Fruit fly (Drosophila melanogaster) whole organism, embryonic: ENCODE data around the gene unc-119.
A peak's percentile ranks its signal among the peaks of the same experiment; 100 is the strongest.

Source experiments
- Abd-B ChIP-seq: fragments of 200-800 bp; sonication (Bioruptor generic); optimal IDR thresholded peaks from 2 replicates; lab custom pipeline; 2018; ENCODE audit warnings: missing biosample characterization, mild to moderate bottlenecking, missing genetic modification characterization, moderate library complexity
- Atf-2 ChIP-seq: fragments of 200-800 bp; sonication (Bioruptor generic); optimal IDR thresholded peaks from 2 replicates; lab custom pipeline; 2016; ENCODE audit warnings: missing biosample characterization, missing genetic modification characterization
- Bgb ChIP-seq: fragments of 200-800 bp; sonication (Bioruptor generic); IDR thresholded peaks from 2 replicates; pipeline ENCODE4 v1.3.6; 2022; ENCODE audit warnings: missing biosample characterization, missing genetic modification characterization; ENCODE audit not compliant: partially characterized antibody
- CG10543 ChIP-seq: fragments of 200-800 bp; sonication (Bioruptor generic); optimal IDR thresholded peaks from 3 replicates; lab custom pipeline; 2017; ENCODE audit warnings: missing biosample characterization, mild to moderate bottlenecking, missing genetic modification characterization, moderate library complexity
- CG10959 ChIP-seq: fragments of 200-800 bp; sonication (Bioruptor generic); IDR thresholded peaks from 2 replicates; pipeline ENCODE4 v1.3.6; 2022; ENCODE audit warnings: missing biosample characterization, missing genetic modification characterization
- CG10979 ChIP-seq: fragments of 200-800 bp; sonication (Bioruptor generic); optimal IDR thresholded peaks from 2 replicates; lab custom pipeline; 2018; ENCODE audit warnings: missing biosample characterization, mild to moderate bottlenecking, missing genetic modification characterization, moderate library complexity
- CG11247 ChIP-seq: fragments of 200-800 bp; sonication (Bioruptor generic); IDR thresholded peaks from 2 replicates; pipeline ENCODE4 v1.3.6; 2022; ENCODE audit warnings: missing biosample characterization, missing genetic modification characterization
- CG12155 ChIP-seq: fragments of 200-800 bp; sonication (Bioruptor generic); optimal IDR thresholded peaks from 3 replicates; lab custom pipeline; 2016; ENCODE audit warnings: missing biosample characterization, missing genetic modification characterization
- CG13296 ChIP-seq: fragments of 200-800 bp; sonication (Bioruptor generic); optimal IDR thresholded peaks from 3 replicates; lab custom pipeline; 2018; ENCODE audit warnings: missing biosample characterization, mild to moderate bottlenecking, missing genetic modification characterization
- CG13894 ChIP-seq: fragments of 200-800 bp; sonication (Bioruptor generic); optimal IDR thresholded peaks from 3 replicates; lab custom pipeline; 2018; ENCODE audit warnings: missing biosample characterization, mild to moderate bottlenecking, missing genetic modification characterization, moderate library complexity
- CG14860 ChIP-seq: fragments of 200-800 bp; sonication (Bioruptor generic); IDR thresholded peaks from 3 replicates; pipeline ENCODE4 v1.3.6; 2022; ENCODE audit warnings: missing biosample characterization, missing genetic modification characterization; ENCODE audit not compliant: partially characterized antibody
- CG15269 ChIP-seq: fragments of 200-800 bp; sonication (Bioruptor generic); optimal IDR thresholded peaks from 2 replicates; lab custom pipeline; 2018; ENCODE audit warnings: missing biosample characterization, mild to moderate bottlenecking, missing genetic modification characterization, moderate library complexity
- CG15696 ChIP-seq: fragments of 200-800 bp; sonication (Bioruptor generic); optimal IDR thresholded peaks from 2 replicates; lab custom pipeline; 2019; ENCODE audit warnings: missing biosample characterization, mild to moderate bottlenecking, missing genetic modification characterization, moderate library complexity
- CG4424 ChIP-seq: fragments of 200-800 bp; sonication (Bioruptor generic); optimal IDR thresholded peaks from 3 replicates; lab custom pipeline; 2016; ENCODE audit warnings: missing biosample characterization, missing genetic modification characterization
- CG4617 ChIP-seq: fragments of 200-800 bp; sonication (Bioruptor generic); optimal IDR thresholded peaks from 3 replicates; lab custom pipeline; 2016; ENCODE audit warnings: missing biosample characterization, missing genetic modification characterization, borderline replicate concordance
- CG7271 ChIP-seq: fragments of 200-800 bp; sonication (Bioruptor generic); optimal IDR thresholded peaks from 2 replicates; lab custom pipeline; 2018; ENCODE audit warnings: missing biosample characterization, mild to moderate bottlenecking, missing genetic modification characterization, moderate library complexity
- CG7786 ChIP-seq: fragments of 200-800 bp; sonication (Bioruptor generic); optimal IDR thresholded peaks from 2 replicates; lab custom pipeline; 2016; ENCODE audit warnings: missing biosample characterization, missing genetic modification characterization
- Camta ChIP-seq: fragments of 200-800 bp; sonication (Bioruptor generic); optimal IDR thresholded peaks from 2 replicates; lab custom pipeline; 2016; ENCODE audit warnings: missing biosample characterization, missing genetic modification characterization
- Chrac-16 ChIP-seq: fragments of 200-800 bp; sonication (Bioruptor generic); optimal IDR thresholded peaks from 3 replicates; lab custom pipeline; 2016; ENCODE audit warnings: missing biosample characterization, missing genetic modification characterization
- Dfd ChIP-seq, 2 experiments: fragments of >200 bp; optimal IDR thresholded peaks; 2 replicates each; lab custom pipeline; 2017; ENCODE audit warnings: missing biosample characterization in 2 of 2, missing genetic modification characterization in 2 of 2
- Dref ChIP-seq: fragments of 200-800 bp; sonication (Bioruptor generic); IDR thresholded peaks from 2 replicates; pipeline ENCODE4 v1.3.6; 2022; ENCODE audit warnings: missing biosample characterization, missing genetic modification characterization
- ERR ChIP-seq: fragments of 200-800 bp; sonication (Bioruptor generic); optimal IDR thresholded peaks from 2 replicates; lab custom pipeline; 2016; ENCODE audit warnings: missing biosample characterization, missing genetic modification characterization
- Fer1 ChIP-seq: fragments of 200-800 bp; sonication (Bioruptor generic); optimal IDR thresholded peaks from 2 replicates; lab custom pipeline; 2017; ENCODE audit warnings: missing biosample characterization, mild to moderate bottlenecking, missing genetic modification characterization
- HLH3B ChIP-seq: fragments of 200-800 bp; sonication (Bioruptor generic); IDR thresholded peaks from 2 replicates; pipeline ENCODE4 v1.3.6; 2022; ENCODE audit warnings: missing biosample characterization, missing genetic modification characterization
- NFAT ChIP-seq: fragments of 200-800 bp; sonication (Bioruptor generic); IDR thresholded peaks from 2 replicates; pipeline ENCODE4 v1.3.6; 2022; ENCODE audit warnings: missing biosample characterization, missing genetic modification characterization
- Nf-YB ChIP-seq: fragments of 200-800 bp; sonication (Bioruptor generic); optimal IDR thresholded peaks from 3 replicates; lab custom pipeline; 2019; ENCODE audit warnings: missing biosample characterization, mild to moderate bottlenecking, missing genetic modification characterization, moderate library complexity
- Nf-YC ChIP-seq: fragments of 200-800 bp; optimal IDR thresholded peaks from 3 replicates; lab custom pipeline; 2019; ENCODE audit warnings: missing biosample characterization, mild to moderate bottlenecking, missing genetic modification characterization, moderate library complexity
- Rx ChIP-seq: fragments of 200-800 bp; sonication (Bioruptor generic); IDR thresholded peaks from 2 replicates; pipeline ENCODE4 v1.3.6; 2022; ENCODE audit warnings: missing biosample characterization, missing genetic modification characterization
- TFAM ChIP-seq: fragments of 200-800 bp; sonication (Bioruptor generic); optimal IDR thresholded peaks from 2 replicates; lab custom pipeline; 2017; ENCODE audit warnings: missing biosample characterization, missing genetic modification characterization, inconsistent platforms
- Taf1 ChIP-seq: fragments of 200-800 bp; sonication (Bioruptor generic); IDR thresholded peaks from 2 replicates; pipeline ENCODE4 v1.3.6; 2022; ENCODE audit warnings: missing biosample characterization, missing genetic modification characterization
- Xbp1 ChIP-seq: fragments of 200-800 bp; sonication (Bioruptor generic); optimal IDR thresholded peaks from 3 replicates; lab custom pipeline; 2016; ENCODE audit warnings: missing biosample characterization, mild to moderate bottlenecking, missing genetic modification characterization
- ato ChIP-seq: fragments of 200-800 bp; sonication (Bioruptor generic); IDR thresholded peaks from 2 replicates; pipeline ENCODE4 v1.3.6; 2022; ENCODE audit warnings: missing biosample characterization, missing genetic modification characterization; ENCODE audit not compliant: partially characterized antibody
- chinmo ChIP-seq: fragments of 200-800 bp; sonication (Bioruptor generic); IDR thresholded peaks from 4 replicates; pipeline ENCODE4 v1.3.6; 2022; ENCODE audit warnings: missing biosample characterization, missing genetic modification characterization; ENCODE audit not compliant: partially characterized antibody
- fd3F ChIP-seq: fragments of 200-800 bp; sonication (Bioruptor generic); optimal IDR thresholded peaks from 2 replicates; lab custom pipeline; 2018; ENCODE audit warnings: missing biosample characterization, mild to moderate bottlenecking, missing genetic modification characterization, moderate library complexity
- gcm ChIP-seq: fragments of 200-800 bp; sonication (Bioruptor generic); optimal IDR thresholded peaks from 2 replicates; lab custom pipeline; 2019; ENCODE audit warnings: missing biosample characterization, mild to moderate bottlenecking, missing genetic modification characterization, moderate library complexity
- hkb ChIP-seq, 2 experiments: fragments of 200-800 bp in 1 of 2; fragments of >200 bp in 1 of 2; sonication (Bioruptor generic) in 1 of 2; IDR thresholded peaks in 1 of 2; optimal IDR thresholded peaks in 1 of 2; 2 replicates each; pipeline versions ENCODE4 v1.3.6 to Lab custom; 2017 to 2022; ENCODE audit warnings: missing biosample characterization in 1 of 2, missing genetic modification characterization in 1 of 2
- jing ChIP-seq: fragments of 200-800 bp; sonication (Bioruptor generic); optimal IDR thresholded peaks from 2 replicates; lab custom pipeline; 2018; ENCODE audit warnings: missing biosample characterization, mild to moderate bottlenecking, missing genetic modification characterization
- ken ChIP-seq: fragments of 200-800 bp; sonication (Bioruptor generic); IDR thresholded peaks from 3 replicates; pipeline ENCODE4 v1.3.6; 2022; ENCODE audit warnings: missing biosample characterization, missing genetic modification characterization
- lab ChIP-seq: fragments of 200-800 bp; sonication (Bioruptor generic); optimal IDR thresholded peaks from 3 replicates; lab custom pipeline; 2017; ENCODE audit warnings: missing biosample characterization, missing genetic modification characterization, mild to moderate bottlenecking, moderate library complexity, missing genetic modification reagents
- nom ChIP-seq: fragments of 200-800 bp; sonication (Bioruptor generic); optimal IDR thresholded peaks from 2 replicates; lab custom pipeline; 2017; ENCODE audit warnings: missing biosample characterization, missing genetic modification characterization, mild to moderate bottlenecking, moderate library complexity, missing genetic modification reagents
- pros ChIP-seq: fragments of 200-800 bp; sonication (Bioruptor generic); optimal IDR thresholded peaks from 3 replicates; lab custom pipeline; 2019; ENCODE audit warnings: missing biosample characterization, mild to moderate bottlenecking, missing genetic modification characterization, moderate library complexity
- psq ChIP-seq: fragments of 200-800 bp; sonication (Bioruptor generic); optimal IDR thresholded peaks from 2 replicates; lab custom pipeline; 2017; ENCODE audit warnings: missing biosample characterization, missing genetic modification characterization
- ranshi ChIP-seq: fragments of 200-800 bp; sonication (Bioruptor generic); IDR thresholded peaks from 2 replicates; pipeline ENCODE4 v1.3.6; 2022; ENCODE audit warnings: missing biosample characterization, missing genetic modification characterization
- scrt ChIP-seq: fragments of 200-800 bp; sonication (Bioruptor generic); optimal IDR thresholded peaks from 2 replicates; lab custom pipeline; 2018; ENCODE audit warnings: missing biosample characterization, mild to moderate bottlenecking, missing genetic modification characterization, moderate library complexity
- slou ChIP-seq: fragments of 200-800 bp; sonication (Bioruptor generic); optimal IDR thresholded peaks from 3 replicates; lab custom pipeline; 2016; ENCODE audit warnings: missing biosample characterization, missing genetic modification characterization
- so ChIP-seq: fragments of 200-800 bp; sonication (Bioruptor generic); IDR thresholded peaks from 3 replicates; pipeline ENCODE4 v1.3.6; 2022; ENCODE audit warnings: missing biosample characterization, missing genetic modification characterization
- zf30C ChIP-seq: fragments of 200-800 bp; sonication (Bioruptor generic); optimal IDR thresholded peaks from 3 replicates; lab custom pipeline; 2018; ENCODE audit warnings: missing biosample characterization, mild to moderate bottlenecking, missing genetic modification characterization
- zfh1 ChIP-seq: fragments of 200-800 bp; sonication (Bioruptor generic); IDR thresholded peaks from 3 replicates; pipeline ENCODE4 v1.3.6; 2022; ENCODE audit warnings: missing biosample characterization, missing genetic modification characterization

The unc-119 gene

dm6 chrX:7319053-7319702, 28.1 kb upstream of the unc-119 start (continued):
- TF ChIP-seq CG10543, result no peak
- TF ChIP-seq fd3F, result no peak
- TF ChIP-seq TFAM (GFP tag; lab: Kevin White, UChicago), result peak; percentile 6
- TF ChIP-seq ERR, result no peak
- peak; percentile 75 for TF ChIP-seq CG10959 (GFP tag; lab: Robert Waterston, UW)
- TF ChIP-seq Bgb (GFP tag; lab: Robert Waterston, UW), result no peak
- no peak; the same call in 1 of the 2 replicates for TF ChIP-seq ranshi (GFP tag; lab: Robert Waterston, UW)
- TF ChIP-seq Nf-YC (tag; lab: Kevin White, UChicago), result no peak
- no peak for TF ChIP-seq CG14860 (GFP tag; lab: Robert Waterston, UW)
- peak; percentile 74 for TF ChIP-seq Camta (GFP tag; lab: Kevin White, UChicago)
- TF ChIP-seq zfh1 (GFP tag; lab: Robert Waterston, UW), result peak; percentile 85
- peak; percentile 71 for TF ChIP-seq ken (GFP tag; lab: Robert Waterston, UW)
- no peak for TF ChIP-seq psq (GFP tag; lab: Kevin White, UChicago)
- peak; percentile 54 for TF ChIP-seq Rx (GFP tag; lab: Robert Waterston, UW)
- peak; percentile 72 for TF ChIP-seq Atf-2 (GFP tag; lab: Kevin White, UChicago)
- TF ChIP-seq CG15269 (tag; lab: Kevin White, UChicago), result peak; percentile 50
- TF ChIP-seq Chrac-16 (GFP tag; lab: Kevin White, UChicago), result peak; percentile 83
- TF ChIP-seq CG7786 (GFP tag; lab: Kevin White, UChicago), result peak; percentile 34
- peak; percentile 55 for TF ChIP-seq CG4617 (GFP tag; lab: Kevin White, UChicago)
- peak; percentile 12 for TF ChIP-seq scrt (GFP tag; lab: Kevin White, UChicago)
- TF ChIP-seq lab (GFP tag; lab: Kevin White, UChicago), result peak; percentile 53
- peak; percentile 94 for TF ChIP-seq CG10979
- peak; percentile 52 for TF ChIP-seq CG7271 (tag; lab: Kevin White, UChicago)
- peak; percentile 88 for TF ChIP-seq CG15696
- no peak for TF ChIP-seq Taf1 (GFP tag; lab: Robert Waterston, UW)
- peak; percentile 73 for TF ChIP-seq Abd-B (GFP tag; lab: Kevin White, UChicago)
- 0 out of 2 replicates have a peak, but pooled peaks have one; percentile 35 for TF ChIP-seq CG11247 (GFP tag; lab: Robert Waterston, UW)
- peak; percentile 81 for TF ChIP-seq Xbp1 (GFP tag; lab: Kevin White, UChicago)
- peak; percentile 76 for TF ChIP-seq pros (GFP tag; lab: Kevin White, UChicago)
- TF ChIP-seq so, result peak; percentile 18; the same call in 1 of the 3 replicates
- no peak for TF ChIP-seq ato (GFP tag; lab: Robert Waterston, UW)
- TF ChIP-seq HLH3B (GFP tag; lab: Robert Waterston, UW), result peak; percentile 49; the same call in 1 of the 2 replicates
- TF ChIP-seq Nf-YB (GFP tag; lab: Kevin White, UChicago), result peak; percentile 67
- no peak for TF ChIP-seq CG13296 (GFP tag; lab: Kevin White, UChicago)
- TF ChIP-seq nom (GFP tag; lab: Kevin White, UChicago), result peak; percentile 67
- TF ChIP-seq zf30C, result peak; percentile 81
- peak; percentile 51 for TF ChIP-seq CG12155 (GFP tag; lab: Kevin White, UChicago)
- TF ChIP-seq slou (GFP tag; lab: Kevin White, UChicago), result no peak
- no peak for TF ChIP-seq Dref (GFP tag; lab: Robert Waterston, UW)
- no peak for TF ChIP-seq Dfd (GFP tag; optimal IDR thresholded peaks at IDR 0.05; lab: Kevin White, UChicago)
- TF ChIP-seq hkb (optimal IDR thresholded peaks at IDR 0.05; lab: Kevin White, UChicago), result no peak
- peak; percentile 64 for TF ChIP-seq hkb (GFP tag; IDR thresholded peaks at IDR 0.05; lab: Robert Waterston, UW)
- no peak for TF ChIP-seq chinmo (GFP tag; lab: Robert Waterston, UW)
- TF ChIP-seq gcm (GFP tag; lab: Kevin White, UChicago), result peak; percentile 75
- no peak for TF ChIP-seq NFAT
- no peak for TF ChIP-seq CG13894 (tag; lab: Kevin White, UChicago)
- TF ChIP-seq jing (GFP tag; lab: Kevin White, UChicago), result peak; percentile 74
- peak; percentile 9 for TF ChIP-seq Fer1 (GFP tag; lab: Kevin White, UChicago)
- TF ChIP-seq CG4424, result peak; percentile 84
